Worm (Caenorhabditis elegans): ENCODE measurements around the gene git-1.
A peak's percentile ranks its signal among the peaks of the same experiment; 100 is the strongest.

Gene git-1

DNA sequence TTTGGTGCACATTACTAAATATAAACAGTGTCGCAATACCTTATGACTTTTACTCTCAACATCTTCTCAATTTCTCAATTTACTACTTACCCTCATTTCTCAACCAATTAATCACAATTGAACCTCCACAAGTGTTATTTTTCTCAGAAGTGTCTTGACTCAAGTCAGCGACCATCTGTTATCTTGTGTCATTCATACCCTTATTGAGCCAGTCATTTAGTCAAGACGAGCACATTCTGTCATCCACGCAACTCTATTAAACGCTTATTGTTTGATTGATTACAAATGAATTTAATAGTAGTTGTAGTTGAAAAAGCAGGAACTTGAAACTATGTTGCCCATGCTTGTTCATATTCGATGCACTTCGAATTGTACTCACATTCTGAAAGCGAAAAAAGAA, 21.3 kb upstream of the git-1 start:
- TF ChIP-seq mdl-1 (tag; optimal IDR thresholded peaks at IDR 0.05) (no peak), saeg-2 (GFP tag; IDR thresholded peaks at IDR 0.05) (no peak), ceh-32 (tag; optimal IDR thresholded peaks at IDR 0.05; ENCODE audit: poor library complexity) (no peak), zfp-3 (GFP tag; conservative IDR thresholded peaks at IDR 0.05) (no peak), ceh-20 (GFP tag; IDR thresholded peaks at IDR 0.05) (no peak), set-16 (GFP tag; IDR thresholded peaks at IDR 0.05) (no peak), dmd-9 (GFP tag; IDR thresholded peaks at IDR 0.05) (no peak), unc-39 (tag; optimal IDR thresholded peaks at IDR 0.05) (no peak), lin-1 (GFP tag; IDR thresholded peaks at IDR 0.05) (no peak), aha-1 (tag) (no peak), ZK337.2 (GFP tag; IDR thresholded peaks at IDR 0.05) (no peak), tag-97 (GFP tag; IDR thresholded peaks at IDR 0.05) (no peak), zip-11 (GFP tag; IDR thresholded peaks at IDR 0.05) (no peak), hlh-11 (tag; optimal IDR thresholded peaks at IDR 0.05) (no peak), vab-7 (GFP tag; IDR thresholded peaks at IDR 0.05) (no peak), nhr-25 (tag; optimal IDR thresholded peaks at IDR 0.05; ENCODE audit: borderline replicate concordance, insufficient read depth) (no peak), R02D3.7 (tag; optimal IDR thresholded peaks at IDR 0.05) (no peak), Y105C5A.15 (GFP tag; IDR thresholded peaks at IDR 0.05) (no peak), T26A8.4 (GFP tag; IDR thresholded peaks at IDR 0.05) (no peak), zfp-2 (tag; optimal IDR thresholded peaks at IDR 0.05) (no peak)

DNA sequence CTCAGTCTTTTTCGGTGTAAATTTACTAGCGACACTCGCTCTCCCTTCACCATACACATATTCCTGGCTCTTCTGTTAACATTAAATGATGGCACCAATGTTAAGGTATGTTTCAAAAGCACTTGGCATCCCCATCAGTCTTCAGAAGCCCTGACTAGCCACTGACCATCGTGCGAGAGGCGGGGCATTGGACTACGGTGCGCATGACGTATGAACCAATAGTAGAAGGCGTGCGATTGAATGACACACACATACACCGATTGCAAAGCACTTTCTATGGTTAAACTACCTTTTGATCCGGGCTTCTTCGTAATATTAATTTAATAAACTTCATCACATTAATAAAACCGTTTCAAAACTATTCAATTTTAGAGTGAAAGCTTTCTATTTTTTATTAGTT, 19.5 kb upstream of the git-1 start:
- TF ChIP-seq mdl-1 (tag; optimal IDR thresholded peaks at IDR 0.05): no peak

DNA sequence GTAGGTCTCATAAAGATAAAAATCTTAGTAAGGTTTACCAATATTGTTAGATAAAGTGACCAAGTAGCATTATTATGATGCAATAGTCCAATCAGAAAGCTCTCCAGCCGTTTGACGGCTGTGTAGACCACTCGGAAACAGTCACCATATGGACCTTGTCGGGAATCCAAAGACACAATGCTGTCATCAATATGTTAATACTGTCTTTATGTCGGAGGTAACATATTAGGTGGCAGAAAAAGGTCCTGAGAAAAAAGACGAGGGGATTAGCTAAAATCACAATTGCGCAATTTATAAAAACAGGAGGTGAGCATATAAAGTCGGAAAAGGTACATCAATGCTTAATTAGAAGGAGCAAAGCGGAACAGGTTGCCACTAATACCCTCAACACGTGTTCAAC, 16.7 kb upstream of the git-1 start:
- TF ChIP-seq ama-1 (optimal IDR thresholded peaks at IDR 0.05) (no peak), zfp-3 (GFP tag; conservative IDR thresholded peaks at IDR 0.05) (no peak), F49E8.2 (tag; optimal IDR thresholded peaks at IDR 0.05; ENCODE audit: borderline replicate concordance) (no peak), dmd-9 (GFP tag; IDR thresholded peaks at IDR 0.05) (no peak), unc-62 (GFP tag; optimal IDR thresholded peaks at IDR 0.05 in 1 of 2) (peak in 1 of 2 experiments; percentile 70), unc-62 (tag; optimal IDR thresholded peaks at IDR 0.05) (no peak), fkh-10 (GFP tag; optimal IDR thresholded peaks at IDR 0.05) (no peak), sdz-12 (GFP tag; optimal IDR thresholded peaks at IDR 0.05) (no peak), dpl-1 (GFP tag; optimal IDR thresholded peaks at IDR 0.05) (no peak), madf-5 (GFP tag; IDR thresholded peaks at IDR 0.05) (no peak)

DNA sequence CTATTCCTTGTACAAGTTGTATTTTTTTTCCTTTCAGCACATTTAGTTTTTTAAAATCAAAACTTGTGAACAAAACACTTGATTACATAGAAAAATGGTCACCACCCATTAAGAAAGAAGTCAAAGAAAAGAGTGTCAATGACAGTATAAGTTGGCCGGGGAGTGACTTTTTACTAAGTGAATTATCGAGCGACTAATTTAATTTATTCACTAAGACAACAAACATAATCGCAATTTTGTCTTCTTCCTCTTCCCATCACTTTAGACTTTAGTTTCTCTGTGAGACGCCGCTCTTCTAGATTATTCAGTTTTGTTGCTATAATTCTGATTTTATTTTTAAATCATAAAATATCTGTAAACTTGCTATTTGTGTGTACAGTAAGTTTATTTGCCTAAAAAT, 10.6 kb upstream of the git-1 start:
- no peak for TF ChIP-seq pqm-1 (tag; optimal IDR thresholded peaks at IDR 0.05)
- no peak for TF ChIP-seq madf-5 (GFP tag; IDR thresholded peaks at IDR 0.05)
- no peak for TF ChIP-seq Y75B8A.6 (GFP tag; IDR thresholded peaks at IDR 0.05)
- no peak for TF ChIP-seq dmd-6 (GFP tag; IDR thresholded peaks at IDR 0.05)
- no peak for TF ChIP-seq sdz-12 (GFP tag; optimal IDR thresholded peaks at IDR 0.05)
- TF ChIP-seq D1046.2 (GFP tag; IDR thresholded peaks at IDR 0.05): no peak
- no peak for TF ChIP-seq F26F4.8 (GFP tag; conservative IDR thresholded peaks at IDR 0.05)
- TF ChIP-seq tra-1 (GFP tag; IDR thresholded peaks at IDR 0.05): no peak
- TF ChIP-seq egl-43 (GFP tag; IDR thresholded peaks at IDR 0.05): no peak

DNA sequence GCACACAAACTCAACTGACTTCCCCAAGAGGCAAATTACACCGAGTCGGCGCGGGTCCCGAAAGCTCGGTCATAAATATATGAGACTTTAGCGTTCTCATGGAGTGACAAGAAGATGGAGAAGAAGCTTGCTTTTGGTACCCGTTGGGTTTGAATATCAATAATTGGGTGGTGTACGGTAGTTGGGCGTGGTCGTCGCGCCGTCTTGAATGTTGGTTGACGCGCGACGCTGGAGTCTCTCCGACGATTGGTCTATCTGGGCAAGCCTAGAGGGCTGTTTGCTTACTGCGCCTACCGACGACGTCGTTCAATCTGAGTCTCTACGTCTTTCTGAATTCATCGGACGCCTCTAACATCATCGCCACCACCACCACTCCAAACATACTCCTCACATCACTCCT, 9.9 kb upstream of the git-1 start:
- no peak for TF ChIP-seq lsy-2 (tag; optimal IDR thresholded peaks at IDR 0.05)
- TF ChIP-seq pha-4 (GFP tag; IDR thresholded peaks at IDR 0.05): no peak
- no peak for TF ChIP-seq pha-4 (tag; optimal IDR thresholded peaks at IDR 0.05)
- TF ChIP-seq skn-1 (tag; optimal IDR thresholded peaks at IDR 0.05): no peak
- no peak for TF ChIP-seq egl-27 (tag; optimal IDR thresholded peaks at IDR 0.05)
- no peak for TF ChIP-seq daf-19 (GFP tag; conservative IDR thresholded peaks at IDR 0.05)
- no peak for TF ChIP-seq spr-3 (GFP tag; optimal IDR thresholded peaks at IDR 0.05)
- no peak for TF ChIP-seq duxl-1 (tag; optimal IDR thresholded peaks at IDR 0.05; ENCODE audit: poor library complexity)
- TF ChIP-seq nhr-41 (GFP tag; IDR thresholded peaks at IDR 0.05): no peak
- no peak for TF ChIP-seq snpc-1.2 (GFP tag; IDR thresholded peaks at IDR 0.05)
- TF ChIP-seq nhr-48 (tag; optimal IDR thresholded peaks at IDR 0.05): no peak
- no peak for TF ChIP-seq nhr-6 (tag; optimal IDR thresholded peaks at IDR 0.05)
- TF ChIP-seq unc-62 (GFP tag; optimal IDR thresholded peaks at IDR 0.05 in 1 of 2): no peak
- TF ChIP-seq unc-62 (tag; optimal IDR thresholded peaks at IDR 0.05): no peak
- TF ChIP-seq unc-130 (GFP tag; optimal IDR thresholded peaks at IDR 0.05): no peak

Measured in whole organism, L4 larva.